Worm (Caenorhabditis elegans) whole organism, L3 larva: ENCODE measurements around the gene nhr-189.
A peak's percentile ranks its signal among the peaks of the same experiment; 100 is the strongest.

Experiments used
- R02D3.7 ChIP-seq: fragments of 150-350 bp; optimal IDR thresholded peaks from 2 replicates; lab custom pipeline; 2014; ENCODE audit warnings: missing biosample characterization, missing genetic modification characterization
- ZK546.5 ChIP-seq: sonication (generic microtip); optimal IDR thresholded peaks from 2 replicates; lab custom pipeline; 2017; ENCODE audit warnings: missing biosample characterization, missing genetic modification characterization
- lsy-12 ChIP-seq: sonication (generic microtip); optimal IDR thresholded peaks from 2 replicates; lab custom pipeline; 2016; ENCODE audit warnings: mild to moderate bottlenecking, missing genetic modification characterization, missing compliant biosample characterization
- nhr-11 ChIP-seq: fragments of 150-350 bp; optimal IDR thresholded peaks from 2 replicates; lab custom pipeline; 2014; ENCODE audit warnings: missing biosample characterization, missing genetic modification characterization
- pha-4 ChIP-seq: fragments of 150-350 bp; optimal IDR thresholded peaks from 2 replicates; lab custom pipeline; 2014; ENCODE audit warnings: missing biosample characterization, missing genetic modification reagents, missing genetic modification characterization
- pqm-1 ChIP-seq: fragments of 150-350 bp; optimal IDR thresholded peaks from 2 replicates; lab custom pipeline; 2017; ENCODE audit warnings: missing biosample characterization, missing genetic modification characterization, inconsistent platforms
- unc-62 ChIP-seq: fragments of 150-350 bp; sonication (generic microtip); optimal IDR thresholded peaks from 4 replicates; lab custom pipeline; 2014; ENCODE audit warnings: missing biosample characterization, missing genetic modification reagents, missing genetic modification characterization

- TF ChIP-seq pha-4 (tag; lab: Kevin White, UChicago) = no peak
- no peak for TF ChIP-seq R02D3.7
- TF ChIP-seq ZK546.5 (tag; lab: Kevin White, UChicago) = no peak
- TF ChIP-seq lsy-12 (tag; lab: Kevin White, UChicago) = no peak
- TF ChIP-seq unc-62 = no peak
- no peak for TF ChIP-seq nhr-11 (tag; lab: Kevin White, UChicago)
- peak; percentile 47 for TF ChIP-seq pqm-1
Measured at ce11 chrV:3812291-3812690, 47.8 kb downstream of the nhr-189 start, which contains the start of gene scl-12.
